Fruit fly (Drosophila melanogaster) whole organism, embryonic: Measurements from ENCODE around the gene JMJD5.
A peak's percentile ranks its signal among the peaks of the same experiment; 100 is the strongest.

Source experiments
- Antp ChIP-seq: fragments of 200-800 bp; sonication (Bioruptor generic); optimal IDR thresholded peaks from 3 replicates; lab custom pipeline; 2016; ENCODE audit warnings: missing biosample characterization, missing genetic modification characterization
- Atf-2 ChIP-seq: fragments of 200-800 bp; sonication (Bioruptor generic); optimal IDR thresholded peaks from 2 replicates; lab custom pipeline; 2016; ENCODE audit warnings: missing biosample characterization, missing genetic modification characterization
- B-H1 ChIP-seq: fragments of 200-800 bp; sonication (Bioruptor generic); IDR thresholded peaks from 3 replicates; pipeline ENCODE4 v1.3.6; 2022; ENCODE audit warnings: missing biosample characterization, missing genetic modification characterization
- CG10274 ChIP-seq: fragments of 200-800 bp; sonication (Bioruptor generic); optimal IDR thresholded peaks from 3 replicates; lab custom pipeline; 2017; ENCODE audit warnings: missing biosample characterization, mild to moderate bottlenecking, missing genetic modification characterization
- CG10321 ChIP-seq: fragments of 200-800 bp; sonication (Bioruptor generic); IDR thresholded peaks from 2 replicates; pipeline ENCODE4 v1.3.6; 2022; ENCODE audit warnings: missing biosample characterization, missing genetic modification characterization
- CG10431 ChIP-seq: fragments of 200-800 bp; sonication (Bioruptor generic); optimal IDR thresholded peaks from 3 replicates; lab custom pipeline; 2018; ENCODE audit warnings: missing biosample characterization, mild to moderate bottlenecking, missing genetic modification characterization
- CG12942 ChIP-seq: fragments of 200-800 bp; sonication (Bioruptor generic); optimal IDR thresholded peaks from 3 replicates; lab custom pipeline; 2016; ENCODE audit warnings: missing biosample characterization, missing genetic modification characterization
- CG1529 ChIP-seq: fragments of 200-800 bp; sonication (Bioruptor generic); optimal IDR thresholded peaks from 3 replicates; lab custom pipeline; 2018; ENCODE audit warnings: missing biosample characterization, missing genetic modification characterization
- CG1603 ChIP-seq: fragments of 200-800 bp; sonication (Bioruptor generic); optimal IDR thresholded peaks from 2 replicates; lab custom pipeline; 2019; ENCODE audit warnings: missing biosample characterization, mild to moderate bottlenecking, missing genetic modification characterization, moderate library complexity
- CG17186 ChIP-seq: fragments of 200-800 bp; sonication (Bioruptor generic); optimal IDR thresholded peaks from 3 replicates; lab custom pipeline; 2017; ENCODE audit warnings: missing biosample characterization, missing genetic modification reagents, missing genetic modification characterization
- CG2712 ChIP-seq: fragments of 200-800 bp; optimal IDR thresholded peaks from 3 replicates; lab custom pipeline; 2019; ENCODE audit warnings: missing biosample characterization, mild to moderate bottlenecking, missing genetic modification characterization, moderate library complexity
- CG30431 ChIP-seq: fragments of 200-800 bp; sonication (Bioruptor generic); optimal IDR thresholded peaks from 2 replicates; lab custom pipeline; 2017; ENCODE audit warnings: missing biosample characterization, missing genetic modification characterization
- CG34224 ChIP-seq: fragments of 200-800 bp; sonication (Bioruptor generic); IDR thresholded peaks from 3 replicates; pipeline ENCODE4 v1.3.6; 2022; ENCODE audit warnings: missing biosample characterization, missing genetic modification characterization; ENCODE audit not compliant: partially characterized antibody
- CG6854 ChIP-seq: fragments of 200-800 bp; sonication (Bioruptor generic); optimal IDR thresholded peaks from 3 replicates; lab custom pipeline; 2017; ENCODE audit warnings: missing biosample characterization, mild to moderate bottlenecking, missing genetic modification characterization
- CG7556 ChIP-seq: fragments of 200-800 bp; sonication (Bioruptor generic); optimal IDR thresholded peaks from 2 replicates; lab custom pipeline; 2017; ENCODE audit warnings: missing biosample characterization, mild to moderate bottlenecking, missing genetic modification characterization
- CG8765 ChIP-seq: fragments of 200-800 bp; sonication (Bioruptor generic); IDR thresholded peaks from 2 replicates; pipeline ENCODE4 v1.3.6; 2022; ENCODE audit warnings: missing biosample characterization, missing genetic modification characterization
- CHES-1-like ChIP-seq: fragments of 200-800 bp; sonication (Bioruptor generic); optimal IDR thresholded peaks from 2 replicates; lab custom pipeline; 2016; ENCODE audit warnings: missing biosample characterization, missing genetic modification characterization
- Chrac-16 ChIP-seq: fragments of 200-800 bp; sonication (Bioruptor generic); optimal IDR thresholded peaks from 3 replicates; lab custom pipeline; 2016; ENCODE audit warnings: missing biosample characterization, missing genetic modification characterization
- CkIIα-i1 ChIP-seq: fragments of 200-800 bp; sonication (Bioruptor generic); IDR thresholded peaks from 2 replicates; pipeline ENCODE4 v1.3.6; 2022; ENCODE audit warnings: missing biosample characterization, missing genetic modification characterization
- D ChIP-seq, 2 experiments: fragments of 200-800 bp in 1 of 2; fragments of >200 bp in 1 of 2; sonication (Bioruptor generic) in 1 of 2; optimal IDR thresholded peaks; 2 replicates in 1 of 2; 3 replicates in 1 of 2; lab custom pipeline; 2017; ENCODE audit warnings: mild to moderate bottlenecking in 1 of 2, missing biosample characterization in 1 of 2, missing genetic modification characterization in 1 of 2, missing genetic modification reagents in 1 of 2
- Dad ChIP-seq: fragments of 200-800 bp; sonication (Bioruptor generic); optimal IDR thresholded peaks from 3 replicates; lab custom pipeline; 2016; ENCODE audit warnings: missing biosample characterization, missing genetic modification characterization
- Fer1 ChIP-seq: fragments of 200-800 bp; sonication (Bioruptor generic); optimal IDR thresholded peaks from 2 replicates; lab custom pipeline; 2017; ENCODE audit warnings: missing biosample characterization, mild to moderate bottlenecking, missing genetic modification characterization
- GATAe ChIP-seq: fragments of 200-800 bp; sonication (Bioruptor generic); conservative IDR thresholded peaks from 2 replicates; pipeline ENCODE4 v1.3.6; 2022; ENCODE audit warnings: missing biosample characterization, missing genetic modification characterization
- HLH54F ChIP-seq: fragments of 200-800 bp; sonication (Bioruptor generic); optimal IDR thresholded peaks from 3 replicates; lab custom pipeline; 2016; ENCODE audit warnings: missing biosample characterization, missing genetic modification characterization
- HmgD ChIP-seq: fragments of 200-800 bp; sonication (Bioruptor generic); optimal IDR thresholded peaks from 3 replicates; lab custom pipeline; 2016; ENCODE audit warnings: missing biosample characterization, missing genetic modification characterization
- Hr51 ChIP-seq, 2 experiments: fragments of 200-800 bp; sonication (Bioruptor generic); optimal IDR thresholded peaks; 2 replicates in 1 of 2; 3 replicates in 1 of 2; lab custom pipeline; 2016 to 2018; ENCODE audit warnings: missing biosample characterization in 2 of 2, missing genetic modification characterization in 2 of 2, mild to moderate bottlenecking in 1 of 2, moderate library complexity in 1 of 2
- Med ChIP-seq: fragments of 200-800 bp; sonication (Bioruptor generic); peaks from one replicate; lab custom pipeline; 2016; ENCODE audit warnings: missing biosample characterization, missing genetic modification characterization, mild to moderate bottlenecking, inconsistent platforms, moderate library complexity
- Ravus ChIP-seq: fragments of 200-800 bp; sonication (Bioruptor generic); IDR thresholded peaks from 2 replicates; pipeline ENCODE4 v1.3.6; 2022; ENCODE audit warnings: missing biosample characterization, missing genetic modification characterization
- Six4 ChIP-seq: fragments of 200-800 bp; sonication (Bioruptor generic); optimal IDR thresholded peaks from 2 replicates; lab custom pipeline; 2016; ENCODE audit warnings: missing biosample characterization, missing genetic modification characterization
- YL-1 ChIP-seq: fragments of 200-800 bp; sonication (Bioruptor generic); optimal IDR thresholded peaks from 3 replicates; lab custom pipeline; 2017; ENCODE audit warnings: missing biosample characterization, mild to moderate bottlenecking, missing genetic modification characterization
- bigmax ChIP-seq: fragments of 200-800 bp; sonication (Bioruptor generic); optimal IDR thresholded peaks from 2 replicates; lab custom pipeline; 2018; ENCODE audit warnings: missing biosample characterization, mild to moderate bottlenecking, missing genetic modification characterization
- cas ChIP-seq: fragments of 200-800 bp; sonication (Bioruptor generic); IDR thresholded peaks from 2 replicates; pipeline ENCODE4 v1.3.6; 2022; ENCODE audit warnings: missing biosample characterization, missing genetic modification characterization
- cato ChIP-seq: fragments of 200-800 bp; sonication (Bioruptor generic); optimal IDR thresholded peaks from 2 replicates; lab custom pipeline; 2016; ENCODE audit warnings: missing biosample characterization, missing genetic modification characterization, borderline replicate concordance
- croc ChIP-seq: fragments of 200-800 bp; sonication (Bioruptor generic); conservative IDR thresholded peaks from 3 replicates; pipeline ENCODE4 v1.3.6; 2022; ENCODE audit warnings: missing biosample characterization, missing genetic modification characterization
- cwo ChIP-seq: fragments of 200-800 bp; sonication (Bioruptor generic); optimal IDR thresholded peaks from 3 replicates; lab custom pipeline; 2017; ENCODE audit warnings: missing biosample characterization, missing genetic modification characterization, mild to moderate bottlenecking, moderate library complexity, missing genetic modification reagents
- dati ChIP-seq: fragments of 200-800 bp; sonication (Bioruptor generic); IDR thresholded peaks from 2 replicates; pipeline ENCODE4 v1.3.6; 2022; ENCODE audit warnings: missing biosample characterization, missing genetic modification characterization
- fd102C ChIP-seq: fragments of 200-800 bp; sonication (Bioruptor generic); optimal IDR thresholded peaks from 2 replicates; lab custom pipeline; 2018; ENCODE audit warnings: missing biosample characterization, mild to moderate bottlenecking, missing genetic modification characterization, moderate library complexity
- gcm2 ChIP-seq: fragments of 200-800 bp; sonication (Bioruptor generic); optimal IDR thresholded peaks from 2 replicates; lab custom pipeline; 2016; ENCODE audit warnings: missing biosample characterization, missing genetic modification characterization
- her ChIP-seq: fragments of 200-800 bp; sonication (Bioruptor generic); optimal IDR thresholded peaks from 2 replicates; lab custom pipeline; 2016; ENCODE audit warnings: missing biosample characterization, missing genetic modification characterization
- jing ChIP-seq: fragments of 200-800 bp; sonication (Bioruptor generic); optimal IDR thresholded peaks from 2 replicates; lab custom pipeline; 2018; ENCODE audit warnings: missing biosample characterization, mild to moderate bottlenecking, missing genetic modification characterization
- luna ChIP-seq: fragments of 200-800 bp; sonication (Bioruptor generic); optimal IDR thresholded peaks from 2 replicates; lab custom pipeline; 2016; ENCODE audit warnings: missing biosample characterization, missing genetic modification characterization
- nerfin-1 ChIP-seq: fragments of 200-800 bp; sonication (Bioruptor generic); optimal IDR thresholded peaks from 3 replicates; lab custom pipeline; 2019; ENCODE audit warnings: missing biosample characterization, mild to moderate bottlenecking, missing genetic modification characterization, moderate library complexity
- oc ChIP-seq: fragments of 200-800 bp; sonication (Bioruptor generic); optimal IDR thresholded peaks from 2 replicates; lab custom pipeline; 2018; ENCODE audit warnings: missing biosample characterization, mild to moderate bottlenecking, missing genetic modification characterization, moderate library complexity
- phol ChIP-seq: fragments of 200-800 bp; sonication (Bioruptor generic); optimal IDR thresholded peaks from 3 replicates; lab custom pipeline; 2018; ENCODE audit warnings: missing biosample characterization, mild to moderate bottlenecking, missing genetic modification characterization, moderate library complexity
- seq ChIP-seq: fragments of 200-800 bp; sonication (Bioruptor generic); IDR thresholded peaks from 2 replicates; pipeline ENCODE4 v1.3.6; 2022; ENCODE audit warnings: missing biosample characterization, missing genetic modification characterization
- trem ChIP-seq: fragments of 200-800 bp; optimal IDR thresholded peaks from 3 replicates; lab custom pipeline; 2019; ENCODE audit warnings: missing biosample characterization, mild to moderate bottlenecking, missing genetic modification characterization, moderate library complexity
- twi ChIP-seq: fragments of 200-800 bp; optimal IDR thresholded peaks from 2 replicates; lab custom pipeline; 2019; ENCODE audit warnings: missing biosample characterization, mild to moderate bottlenecking, missing genetic modification characterization, moderate library complexity
- unpg ChIP-seq: fragments of 200-800 bp; sonication (Bioruptor generic); optimal IDR thresholded peaks from 3 replicates; lab custom pipeline; 2018; ENCODE audit warnings: missing biosample characterization, mild to moderate bottlenecking, missing genetic modification characterization, moderate library complexity
- zf30C ChIP-seq: fragments of 200-800 bp; sonication (Bioruptor generic); optimal IDR thresholded peaks from 3 replicates; lab custom pipeline; 2018; ENCODE audit warnings: missing biosample characterization, mild to moderate bottlenecking, missing genetic modification characterization
- zfh2 ChIP-seq: fragments of 200-800 bp; sonication (Bioruptor generic); optimal IDR thresholded peaks from 2 replicates; lab custom pipeline; 2016; ENCODE audit warnings: missing biosample characterization, missing genetic modification characterization

JMJD5 gene

dm6 chr3L:851061-851460, 9.9 kb upstream of the JMJD5 start, which contains the start of gene Dci (continued):
- TF ChIP-seq zfh2 (GFP tag; lab: Kevin White, UChicago): peak; percentile 68
- TF ChIP-seq bigmax (GFP tag; lab: Kevin White, UChicago): no peak
- TF ChIP-seq oc (tag; lab: Kevin White, UChicago): peak; percentile 59
- peak; percentile 39 for TF ChIP-seq trem (tag; lab: Kevin White, UChicago)
- TF ChIP-seq CG8765 (GFP tag; lab: Robert Waterston, UW): peak; percentile 50; the same call in 1 of the 2 replicates
- TF ChIP-seq CG1529 (GFP tag; lab: Kevin White, UChicago): peak; percentile 39
- no peak for TF ChIP-seq Fer1 (GFP tag; lab: Kevin White, UChicago)
- peak; percentile 57 for TF ChIP-seq seq (GFP tag; lab: Robert Waterston, UW)
- TF ChIP-seq Dad (GFP tag; lab: Kevin White, UChicago): peak; percentile 77
- peak; percentile 82 for TF ChIP-seq CG1603 (tag; lab: Kevin White, UChicago)
- TF ChIP-seq cato: peak; percentile 48
- peak; percentile 39 for TF ChIP-seq Atf-2
- no peak for TF ChIP-seq CG10431 (GFP tag; lab: Kevin White, UChicago)
- peak; percentile 81 for TF ChIP-seq Chrac-16
- peak; percentile 71 for TF ChIP-seq CHES-1-like (GFP tag; lab: Kevin White, UChicago)
- peak; percentile 68 for TF ChIP-seq CG2712 (tag; lab: Kevin White, UChicago)
- peak; percentile 74 for TF ChIP-seq cas
- TF ChIP-seq CG10274: no peak
- TF ChIP-seq CG30431: peak; percentile 49
- peak; percentile 38 for TF ChIP-seq CG7556 (GFP tag; lab: Kevin White, UChicago)
- no peak for TF ChIP-seq nerfin-1 (tag; lab: Kevin White, UChicago)
- peak; percentile 29 for TF ChIP-seq CG17186 (GFP tag; lab: Kevin White, UChicago)
- TF ChIP-seq HLH54F (GFP tag; lab: Kevin White, UChicago): peak; percentile 76
- no peak for TF ChIP-seq CkIIα-i1 (GFP tag; lab: Robert Waterston, UW)
- TF ChIP-seq Ravus: peak; percentile 28
- peak; percentile 49; the same call in 2 of the 3 replicates for TF ChIP-seq B-H1 (GFP tag; lab: Robert Waterston, UW)
- TF ChIP-seq D (optimal IDR thresholded peaks at IDR 0.05; lab: Kevin White, UChicago): no peak
- TF ChIP-seq D (GFP tag; optimal IDR thresholded peaks at IDR 0.05; lab: Kevin White, UChicago): peak; percentile 60
- no peak for TF ChIP-seq zf30C
- TF ChIP-seq jing (GFP tag; lab: Kevin White, UChicago): peak; percentile 52
- TF ChIP-seq Med (GFP tag; lab: Kevin White, UChicago): peak; percentile 97
- no peak for TF ChIP-seq dati (GFP tag; lab: Robert Waterston, UW)
- no peak for TF ChIP-seq twi (tag; lab: Kevin White, UChicago)
- TF ChIP-seq gcm2: peak; percentile 27
- TF ChIP-seq CG34224 (GFP tag; lab: Robert Waterston, UW): peak; percentile 89
- TF ChIP-seq cwo (GFP tag; lab: Kevin White, UChicago): no peak
- TF ChIP-seq YL-1: no peak
- TF ChIP-seq Antp (GFP tag; lab: Kevin White, UChicago): peak; percentile 65
- TF ChIP-seq CG12942 (GFP tag; lab: Kevin White, UChicago): peak; percentile 66
- TF ChIP-seq unpg: peak; percentile 63
- TF ChIP-seq CG6854: no peak
- TF ChIP-seq luna (GFP tag; lab: Kevin White, UChicago): no peak
- TF ChIP-seq fd102C (GFP tag; lab: Kevin White, UChicago): no peak
- peak; percentile 29 for TF ChIP-seq HmgD (GFP tag; lab: Kevin White, UChicago)
- TF ChIP-seq croc (GFP tag; lab: Robert Waterston, UW): no peak; the same call in 1 of the 3 replicates
- TF ChIP-seq her (GFP tag; lab: Kevin White, UChicago): peak; percentile 11
- TF ChIP-seq Hr51 (GFP tag; optimal IDR thresholded peaks at IDR 0.05; lab: Kevin White, UChicago): peak; percentile 53 to 71
- peak; percentile 48; the same call in 1 of the 2 replicates for TF ChIP-seq CG10321 (GFP tag; lab: Robert Waterston, UW)
- no peak for TF ChIP-seq GATAe
- peak; percentile 66 for TF ChIP-seq phol (tag; lab: Kevin White, UChicago)
- TF ChIP-seq Six4 (GFP tag; lab: Kevin White, UChicago): peak; percentile 12
